Worm (Caenorhabditis elegans) whole organism, midembryonic: ENCODE data around the gene T13C5.2.

ENCODE experiments used
- flt-1 ChIP-seq: fragments of 200-800 bp; sonication (Bioruptor generic); IDR thresholded peaks from 2 replicates; pipeline ENCODE4 v1.3.6; 2022; ENCODE audit warnings: missing genetic modification characterization, missing compliant biosample characterization
- klf-2 ChIP-seq: fragments of 200-800 bp; sonication (Bioruptor generic); conservative IDR thresholded peaks from 2 replicates; pipeline ENCODE4 v1.3.6; 2022; ENCODE audit warnings: missing genetic modification reagents, missing genetic modification characterization, missing compliant biosample characterization
- med-1 ChIP-seq: sonication (generic microtip); optimal IDR thresholded peaks from 2 replicates; lab custom pipeline; 2017; ENCODE audit warnings: missing genetic modification characterization, mild to moderate bottlenecking, missing compliant biosample characterization, antibody characterized with exemption, missing genetic modification reagents; ENCODE audit not compliant: insufficient read depth
- ref-1 ChIP-seq: fragments of 200-800 bp; sonication (Bioruptor generic); conservative IDR thresholded peaks from 2 replicates; pipeline ENCODE4 v1.3.6; 2022; ENCODE audit warnings: missing genetic modification reagents, missing genetic modification characterization, missing compliant biosample characterization
- tab-1 ChIP-seq: fragments of 200-800 bp; sonication (Bioruptor generic); IDR thresholded peaks from 2 replicates; pipeline ENCODE4 v1.3.6; 2022; ENCODE audit warnings: missing genetic modification characterization, missing compliant biosample characterization
- ztf-23 ChIP-seq: fragments of 200-800 bp; sonication (Bioruptor generic); IDR thresholded peaks from 2 replicates; pipeline ENCODE4 v1.3.6; 2022; ENCODE audit warnings: missing genetic modification reagents, missing genetic modification characterization, missing compliant biosample characterization

- TF ChIP-seq tab-1 (no peak), flt-1 (GFP tag; lab: Robert Waterston, UW) (no peak), klf-2 (GFP tag; lab: Robert Waterston, UW) (no peak), ztf-23 (GFP tag; lab: Robert Waterston, UW) (no peak), ref-1 (GFP tag; lab: Robert Waterston, UW) (no peak), med-1 (GFP tag; lab: Kevin White, UChicago) (no peak)
These were observed 6.8 kb upstream of the T13C5.2 start, which contains the start of the genes T25B2.4 and T13C5.3 for ce11 chrX:6177944-6178566.
